Worm (Caenorhabditis elegans) whole organism, L2 larva: ENCODE data around the gene T22E5.6.

Experiments used
- ama-1 ChIP-seq: fragments of 150-350 bp; optimal IDR thresholded peaks from 2 replicates; lab custom pipeline; 2018; ENCODE audit warnings: inconsistent platforms
- egl-27 ChIP-seq: sonication (generic microtip); optimal IDR thresholded peaks from 3 replicates; lab custom pipeline; 2017; ENCODE audit warnings: missing biosample characterization, missing genetic modification reagents, missing genetic modification characterization
- fos-1 ChIP-seq: fragments of 150-350 bp; optimal IDR thresholded peaks from 2 replicates; lab custom pipeline; 2014; ENCODE audit warnings: missing biosample characterization, missing genetic modification characterization
- lin-39 ChIP-seq: fragments of 150-350 bp; optimal IDR thresholded peaks from 2 replicates; lab custom pipeline; 2014; ENCODE audit warnings: missing biosample characterization, missing genetic modification reagents, missing genetic modification characterization
- mbf-1 ChIP-seq: sonication (generic microtip); optimal IDR thresholded peaks from 2 replicates; lab custom pipeline; 2017; ENCODE audit warnings: missing biosample characterization, missing genetic modification characterization
- nhr-10 ChIP-seq: sonication (generic microtip); optimal IDR thresholded peaks from 2 replicates; lab custom pipeline; 2017; ENCODE audit warnings: missing biosample characterization, missing genetic modification characterization
- nhr-12 ChIP-seq: fragments of 150-350 bp; optimal IDR thresholded peaks from 2 replicates; lab custom pipeline; 2014; ENCODE audit warnings: missing biosample characterization, missing genetic modification characterization
- nhr-6 ChIP-seq: fragments of 150-350 bp; optimal IDR thresholded peaks from 2 replicates; lab custom pipeline; 2014; ENCODE audit warnings: missing biosample characterization, missing genetic modification characterization
- unc-39 ChIP-seq: fragments of 150-350 bp; optimal IDR thresholded peaks from 2 replicates; lab custom pipeline; 2014; ENCODE audit warnings: missing biosample characterization, missing genetic modification characterization
- ztf-11 ChIP-seq: sonication (generic microtip); optimal IDR thresholded peaks from 2 replicates; lab custom pipeline; 2017; ENCODE audit warnings: missing biosample characterization, missing genetic modification characterization

ce11 chrX:6413583-6413982, 2.6 kb downstream of the T22E5.6 start:
- TF ChIP-seq nhr-6 (tag; lab: Kevin White, UChicago) (no peak), nhr-12 (tag; lab: Kevin White, UChicago) (no peak), ama-1 (lab: Kevin White, UChicago) (no peak), mbf-1 (tag; lab: Kevin White, UChicago) (no peak), lin-39 (no peak), nhr-10 (tag; lab: Kevin White, UChicago) (no peak), egl-27 (tag; lab: Kevin White, UChicago) (no peak), unc-39 (tag; lab: Kevin White, UChicago) (no peak), fos-1 (tag; lab: Kevin White, UChicago) (no peak), ztf-11 (tag; lab: Kevin White, UChicago) (no peak)
